Worm (Caenorhabditis elegans) whole organism, early embryonic: ENCODE measurements around the gene T26C5.5.

Experiments used
- B0310.2 ChIP-seq: sonication (generic microtip); optimal IDR thresholded peaks from 2 replicates; lab custom pipeline; 2016; ENCODE audit warnings: mild to moderate bottlenecking, missing genetic modification characterization, missing compliant biosample characterization
- F13C5.2 ChIP-seq: sonication (generic microtip); optimal IDR thresholded peaks from 2 replicates; lab custom pipeline; 2017; ENCODE audit warnings: mild to moderate bottlenecking, missing genetic modification characterization, inconsistent platforms, missing compliant biosample characterization
- aly-1 ChIP-seq: sonication (generic microtip); optimal IDR thresholded peaks from 2 replicates; lab custom pipeline; 2016; ENCODE audit warnings: missing genetic modification characterization, missing compliant biosample characterization
- ama-1 ChIP-seq: fragments of 150-350 bp; optimal IDR thresholded peaks from 2 replicates; lab custom pipeline; 2014
- ceh-13 ChIP-seq: fragments of 200-800 bp; sonication (Bioruptor generic); optimal IDR thresholded peaks from 2 replicates; lab custom pipeline; 2018; ENCODE audit warnings: mild to moderate bottlenecking, missing genetic modification characterization, missing compliant biosample characterization
- ceh-36 ChIP-seq: sonication (generic microtip); optimal IDR thresholded peaks from 2 replicates; lab custom pipeline; 2016; ENCODE audit warnings: missing genetic modification characterization, inconsistent platforms, missing compliant biosample characterization
- ets-7 ChIP-seq: sonication (generic microtip); optimal IDR thresholded peaks from 2 replicates; lab custom pipeline; 2016; ENCODE audit warnings: missing genotype, missing genetic modification characterization, missing compliant biosample characterization
- flt-1 ChIP-seq: fragments of 200-800 bp; sonication (Bioruptor generic); IDR thresholded peaks from 2 replicates; pipeline ENCODE4 v1.3.6; 2022; ENCODE audit warnings: missing genetic modification characterization, missing compliant biosample characterization
- hmbx-1 ChIP-seq: sonication (generic microtip); optimal IDR thresholded peaks from 2 replicates; lab custom pipeline; 2016; ENCODE audit warnings: mild to moderate bottlenecking, missing genetic modification characterization, missing compliant biosample characterization
- hmg-4 ChIP-seq: fragments of 200-800 bp; sonication (Bioruptor generic); optimal IDR thresholded peaks from 2 replicates; lab custom pipeline; 2018; ENCODE audit warnings: mild to moderate bottlenecking, missing genetic modification characterization, missing compliant biosample characterization
- hnd-1 ChIP-seq: sonication (generic microtip); optimal IDR thresholded peaks from 2 replicates; lab custom pipeline; 2016; ENCODE audit warnings: missing genetic modification characterization, missing compliant biosample characterization
- pes-1 ChIP-seq: fragments of 200-800 bp; sonication (Bioruptor generic); IDR thresholded peaks from 2 replicates; pipeline ENCODE4 v1.3.6; 2022; ENCODE audit warnings: missing genetic modification reagents, missing genetic modification characterization, missing compliant biosample characterization
- sea-1 ChIP-seq: fragments of 200-800 bp; sonication (Bioruptor generic); conservative IDR thresholded peaks from 2 replicates; pipeline ENCODE4 v1.3.6; 2022; ENCODE audit warnings: missing genetic modification characterization, missing compliant biosample characterization
- tbx-37 ChIP-seq: fragments of 200-800 bp; sonication (Bioruptor generic); conservative IDR thresholded peaks from 2 replicates; pipeline ENCODE4 v1.3.6; 2022; ENCODE audit warnings: missing genetic modification reagents, missing genetic modification characterization, missing compliant biosample characterization

ce11 chrII:9268983-9269382 is 22.4 kb upstream of the T26C5.5 start:
- TF ChIP-seq tbx-37 (GFP tag; lab: Robert Waterston, UW) (no peak), flt-1 (GFP tag; lab: Robert Waterston, UW) (no peak), ceh-36 (tag; lab: Kevin White, UChicago) (peak; percentile 59), ama-1 (lab: Kevin White, UChicago) (no peak), sea-1 (GFP tag; lab: Robert Waterston, UW) (no peak), ceh-13 (GFP tag; lab: Kevin White, UChicago) (no peak), hnd-1 (no peak), pes-1 (GFP tag; lab: Robert Waterston, UW) (peak; percentile 56), hmg-4 (GFP tag; lab: Kevin White, UChicago) (no peak), hmbx-1 (tag; lab: Kevin White, UChicago) (no peak), ets-7 (tag; lab: Kevin White, UChicago) (no peak), F13C5.2 (tag; lab: Kevin White, UChicago) (no peak), B0310.2 (no peak), aly-1 (tag; lab: Kevin White, UChicago) (no peak)
